Worm (Caenorhabditis elegans): ENCODE data around the gene srlf-30.

The srlf-30 gene

ce11 chrIV:10936906-10937540 lies 36.8 kb downstream of the srlf-30 start, which contains the start of gene fic-1 (continued):
- TF ChIP-seq ZK546.5 (tag; optimal IDR thresholded peaks at IDR 0.05) (no peak), ztf-11 (tag; optimal IDR thresholded peaks at IDR 0.05) (no peak), sdz-12 (GFP tag; optimal IDR thresholded peaks at IDR 0.05) (no peak), mxl-3 (GFP tag; optimal IDR thresholded peaks at IDR 0.05) (no peak), ceh-82 (tag; optimal IDR thresholded peaks at IDR 0.05) (no peak), nhr-41 (GFP tag; IDR thresholded peaks at IDR 0.05) (no peak), mdt-29 (GFP tag; IDR thresholded peaks at IDR 0.05) (no peak), rbr-2 (tag; optimal IDR thresholded peaks at IDR 0.05) (no peak), lin-38 (GFP tag; IDR thresholded peaks at IDR 0.05) (peak; percentile 24), mxl-2 (GFP tag; conservative IDR thresholded peaks at IDR 0.05) (no peak), zip-11 (GFP tag; IDR thresholded peaks at IDR 0.05) (no peak), mes-2 (tag; optimal IDR thresholded peaks at IDR 0.05; ENCODE audit: poor library complexity, severe bottlenecking) (peak; percentile 41), nhr-102 (tag; optimal IDR thresholded peaks at IDR 0.05) (no peak), F44E2.7 (GFP tag; IDR thresholded peaks at IDR 0.05) (no peak), R02D3.7 (tag; optimal IDR thresholded peaks at IDR 0.05) (no peak), nhr-6 (tag; optimal IDR thresholded peaks at IDR 0.05) (no peak), T26A8.4 (GFP tag; IDR thresholded peaks at IDR 0.05) (no peak), unc-130 (GFP tag; optimal IDR thresholded peaks at IDR 0.05) (no peak), fos-1 (tag; optimal IDR thresholded peaks at IDR 0.05) (no peak), arid-1 (GFP tag; conservative IDR thresholded peaks at IDR 0.05) (no peak), aly-2 (tag; optimal IDR thresholded peaks at IDR 0.05) (no peak), nhr-42 (GFP tag; IDR thresholded peaks at IDR 0.05) (no peak), daf-8 (GFP tag; IDR thresholded peaks at IDR 0.05) (no peak), nhr-25 (tag; optimal IDR thresholded peaks at IDR 0.05; ENCODE audit: borderline replicate concordance, insufficient read depth) (no peak), mdl-1 (tag; optimal IDR thresholded peaks at IDR 0.05) (peak; percentile 54 to 93), set-16 (GFP tag; IDR thresholded peaks at IDR 0.05) (no peak), nhr-28 (tag; optimal IDR thresholded peaks at IDR 0.05) (peak; percentile 14), duxl-1 (tag; optimal IDR thresholded peaks at IDR 0.05; ENCODE audit: poor library complexity) (no peak), ceh-44 (GFP tag; IDR thresholded peaks at IDR 0.05) (no peak), tra-1 (GFP tag; IDR thresholded peaks at IDR 0.05) (no peak), F10B5.3 (tag; optimal IDR thresholded peaks at IDR 0.05) (no peak), unc-62 (GFP tag; optimal IDR thresholded peaks at IDR 0.05 in 1 of 2) (peak in 1 of 2 experiments; percentile 67), unc-62 (tag; optimal IDR thresholded peaks at IDR 0.05) (no peak), zfp-2 (tag; optimal IDR thresholded peaks at IDR 0.05) (no peak), daf-12 (tag; optimal IDR thresholded peaks at IDR 0.05) (no peak), lin-13 (GFP tag; optimal IDR thresholded peaks at IDR 0.05) (no peak), spr-3 (GFP tag; optimal IDR thresholded peaks at IDR 0.05) (no peak), lin-39 (tag; optimal IDR thresholded peaks at IDR 0.05) (no peak), ceh-28 (tag; optimal IDR thresholded peaks at IDR 0.05) (peak; percentile 64), D1046.2 (GFP tag; IDR thresholded peaks at IDR 0.05) (no peak), snpc-1.2 (GFP tag; IDR thresholded peaks at IDR 0.05) (no peak), skn-1 (tag; optimal IDR thresholded peaks at IDR 0.05) (no peak), hif-1 (tag; optimal IDR thresholded peaks at IDR 0.05) (peak in 1 of 2 experiments; percentile 26), dve-1 (tag; optimal IDR thresholded peaks at IDR 0.05; ENCODE audit: insufficient read depth) (peak; percentile 58), nhr-77 (tag; optimal IDR thresholded peaks at IDR 0.05) (no peak), tag-97 (GFP tag; IDR thresholded peaks at IDR 0.05) (no peak), nhr-237 (tag; optimal IDR thresholded peaks at IDR 0.05) (no peak), ctbp-1 (GFP tag; IDR thresholded peaks at IDR 0.05) (peak; percentile 54; the same call in 1 of the 2 replicates), ceh-20 (GFP tag; IDR thresholded peaks at IDR 0.05) (no peak), hlh-30 (tag; optimal IDR thresholded peaks at IDR 0.05; ENCODE audit: insufficient read depth) (peak; percentile 93), attf-4 (tag; optimal IDR thresholded peaks at IDR 0.05) (no peak)

Data from whole organism, L4 larva.